Worm (Caenorhabditis elegans) whole organism, young adult: ENCODE data around the gene ZK1248.4.

Experiments
- B0035.1 ChIP-seq: sonication (generic microtip); optimal IDR thresholded peaks from 2 replicates; lab custom pipeline; 2016; ENCODE audit warnings: missing genetic modification characterization, mild to moderate bottlenecking, missing compliant biosample characterization, missing genotype, missing genetic modification reagents
- F23B12.7 ChIP-seq: sonication (generic microtip); optimal IDR thresholded peaks from 2 replicates; lab custom pipeline; 2017; ENCODE audit warnings: missing genetic modification characterization, mild to moderate bottlenecking, missing compliant biosample characterization, antibody characterized with exemption, moderate library complexity; ENCODE audit not compliant: insufficient read depth
- F37B4.10 ChIP-seq: fragments of 200-800 bp; sonication (Bioruptor generic); IDR thresholded peaks from 2 replicates; pipeline ENCODE4 v1.3.6; 2022; ENCODE audit warnings: missing genetic modification characterization, missing compliant biosample characterization
- attf-3 ChIP-seq: fragments of 200-800 bp; sonication (Bioruptor generic); conservative IDR thresholded peaks from 2 replicates; pipeline ENCODE4 v1.3.6; 2022; ENCODE audit warnings: missing genetic modification reagents, missing genetic modification characterization, missing compliant biosample characterization
- cebp-2 ChIP-seq: fragments of 200-800 bp; sonication (Bioruptor generic); IDR thresholded peaks from 2 replicates; pipeline ENCODE4 v1.3.6; 2022; ENCODE audit warnings: missing genetic modification characterization, missing compliant biosample characterization
- hrde-1 ChIP-seq: sonication (generic microtip); optimal IDR thresholded peaks from 2 replicates; lab custom pipeline; 2016; ENCODE audit warnings: missing genetic modification characterization, mild to moderate bottlenecking, missing compliant biosample characterization, moderate library complexity, missing genotype, missing genetic modification reagents, borderline replicate concordance
- lir-1 ChIP-seq: fragments of 200-800 bp; sonication (Bioruptor generic); conservative IDR thresholded peaks from 2 replicates; pipeline ENCODE4 v1.3.6; 2022; ENCODE audit warnings: missing genetic modification reagents, missing genetic modification characterization, missing compliant biosample characterization
- sdz-38 ChIP-seq: sonication (generic microtip); optimal IDR thresholded peaks from 2 replicates; lab custom pipeline; 2016; ENCODE audit warnings: missing genotype, missing genetic modification characterization, missing compliant biosample characterization
- snpc-1.1 ChIP-seq: sonication (generic microtip); optimal IDR thresholded peaks from 2 replicates; lab custom pipeline; 2017; ENCODE audit warnings: missing genetic modification characterization, mild to moderate bottlenecking, missing compliant biosample characterization, antibody characterized with exemption, moderate library complexity, missing genotype, missing genetic modification reagents; ENCODE audit not compliant: insufficient read depth
- snpc-4 ChIP-seq, 5 experiments: fragments of 150-350 bp in 1 of 5; sonication (generic microtip) in 4 of 5; optimal IDR thresholded peaks; 2 replicates each; lab custom pipeline; 2014 to 2018; ENCODE audit warnings: missing genetic modification characterization in 5 of 5, missing biosample characterization in 3 of 5, antibody characterized with exemption in 2 of 5, mild to moderate bottlenecking in 2 of 5, missing compliant biosample characterization in 2 of 5, missing genotype in 2 of 5, moderate library complexity in 2 of 5, missing genetic modification reagents in 1 of 5
- unc-130 ChIP-seq: sonication (generic microtip); optimal IDR thresholded peaks from 2 replicates; lab custom pipeline; 2016; ENCODE audit warnings: missing genetic modification reagents, missing genetic modification characterization, missing compliant biosample characterization
- xnd-1 ChIP-seq: sonication (generic microtip); optimal IDR thresholded peaks from 2 replicates; lab custom pipeline; 2016; ENCODE audit warnings: missing genotype, missing genetic modification reagents, missing genetic modification characterization, missing compliant biosample characterization
- ztf-25 ChIP-seq: fragments of 200-800 bp; sonication (Bioruptor generic); IDR thresholded peaks from 2 replicates; pipeline ENCODE4 v1.3.6; 2022; ENCODE audit warnings: missing genetic modification reagents, missing genetic modification characterization, missing compliant biosample characterization

ce11 chrII:5845441-5845840 is 27.0 kb downstream of the ZK1248.4 start, which contains the start of the genes ZK1248.17 and H41C03.3:
- TF ChIP-seq F37B4.10 (GFP tag; lab: Robert Waterston, UW) (no peak), attf-3 (no peak), snpc-4 (GFP tag; optimal IDR thresholded peaks at IDR 0.05; lab: Kevin White, UChicago) (no peak), snpc-4 (tag; optimal IDR thresholded peaks at IDR 0.05; lab: Kevin White, UChicago) (no peak), cebp-2 (GFP tag; lab: Robert Waterston, UW) (no peak), xnd-1 (no peak), unc-130 (no peak), B0035.1 (no peak), F23B12.7 (tag; lab: Kevin White, UChicago) (no peak), lir-1 (GFP tag; lab: Robert Waterston, UW) (no peak), hrde-1 (no peak), sdz-38 (tag; lab: Kevin White, UChicago) (no peak), snpc-1.1 (tag; lab: Kevin White, UChicago) (no peak), ztf-25 (GFP tag; lab: Robert Waterston, UW) (no peak)
